Worm (Caenorhabditis elegans) whole organism, L3 larva: Measurements from ENCODE around the gene anoh-2.

ENCODE experiments used
- R02D3.7 ChIP-seq: fragments of 150-350 bp; optimal IDR thresholded peaks from 2 replicates; lab custom pipeline; 2014; ENCODE audit warnings: missing biosample characterization, missing genetic modification characterization
- ZK546.5 ChIP-seq: sonication (generic microtip); optimal IDR thresholded peaks from 2 replicates; lab custom pipeline; 2017; ENCODE audit warnings: missing biosample characterization, missing genetic modification characterization
- aly-2 ChIP-seq: fragments of 150-350 bp; optimal IDR thresholded peaks from 2 replicates; lab custom pipeline; 2014; ENCODE audit warnings: missing biosample characterization, missing genetic modification characterization
- ama-1 ChIP-seq: fragments of 150-350 bp; optimal IDR thresholded peaks from 2 replicates; lab custom pipeline; 2018
- ceh-28 ChIP-seq: fragments of 150-350 bp; optimal IDR thresholded peaks from 2 replicates; lab custom pipeline; 2014; ENCODE audit warnings: missing biosample characterization, missing genetic modification reagents, missing genetic modification characterization
- ceh-82 ChIP-seq: fragments of 150-350 bp; optimal IDR thresholded peaks from 2 replicates; lab custom pipeline; 2014; ENCODE audit warnings: missing biosample characterization, missing genetic modification characterization
- ceh-9 ChIP-seq: sonication (generic microtip); optimal IDR thresholded peaks from 2 replicates; lab custom pipeline; 2018; ENCODE audit warnings: missing biosample characterization, missing genetic modification characterization
- daf-12 ChIP-seq: fragments of 150-350 bp; optimal IDR thresholded peaks from 2 replicates; lab custom pipeline; 2014; ENCODE audit warnings: missing biosample characterization, missing genetic modification reagents, missing genetic modification characterization
- egl-27 ChIP-seq: sonication (generic microtip); optimal IDR thresholded peaks from 4 replicates; lab custom pipeline; 2017; ENCODE audit warnings: missing biosample characterization, missing genetic modification reagents, missing genetic modification characterization
- egl-5 ChIP-seq: fragments of 150-350 bp; optimal IDR thresholded peaks from 2 replicates; lab custom pipeline; 2017; ENCODE audit warnings: missing biosample characterization, missing genetic modification reagents, missing genetic modification characterization, inconsistent platforms
- elt-2 ChIP-seq: sonication (generic microtip); optimal IDR thresholded peaks from 2 replicates; lab custom pipeline; 2016; ENCODE audit warnings: missing genetic modification reagents, mild to moderate bottlenecking, missing genetic modification characterization, missing compliant biosample characterization
- elt-3 ChIP-seq, 3 experiments: fragments of 150-350 bp in 1 of 3; sonication (generic microtip) in 2 of 3; optimal IDR thresholded peaks; 2 replicates in 2 of 3; 4 replicates in 1 of 3; lab custom pipeline; 2014 to 2017; ENCODE audit warnings: missing biosample characterization in 3 of 3, missing genetic modification characterization in 3 of 3
- eor-1 ChIP-seq, 2 experiments: fragments of 150-350 bp; optimal IDR thresholded peaks; 2 replicates each; lab custom pipeline; 2014 to 2018; ENCODE audit warnings: missing biosample characterization in 2 of 2, missing genetic modification characterization in 2 of 2
- fkh-10 ChIP-seq: sonication (generic microtip); optimal IDR thresholded peaks from 2 replicates; lab custom pipeline; 2017; ENCODE audit warnings: missing biosample characterization, missing genetic modification reagents, missing genetic modification characterization
- fos-1 ChIP-seq: fragments of 150-350 bp; optimal IDR thresholded peaks from 2 replicates; lab custom pipeline; 2014; ENCODE audit warnings: missing biosample characterization, missing genetic modification characterization
- hmg-11 ChIP-seq: sonication (generic microtip); optimal IDR thresholded peaks from 2 replicates; lab custom pipeline; 2016; ENCODE audit warnings: missing genetic modification characterization, missing compliant biosample characterization
- jun-1 ChIP-seq: fragments of 150-350 bp; optimal IDR thresholded peaks from 2 replicates; lab custom pipeline; 2014; ENCODE audit warnings: missing biosample characterization, missing genetic modification reagents, missing genetic modification characterization
- lin-39 ChIP-seq: fragments of 150-350 bp; optimal IDR thresholded peaks from 2 replicates; lab custom pipeline; 2018; ENCODE audit warnings: missing biosample characterization, missing genetic modification reagents, missing genetic modification characterization
- lsy-12 ChIP-seq: sonication (generic microtip); optimal IDR thresholded peaks from 2 replicates; lab custom pipeline; 2016; ENCODE audit warnings: mild to moderate bottlenecking, missing genetic modification characterization, missing compliant biosample characterization
- mml-1 ChIP-seq: fragments of 150-350 bp; sonication (generic microtip); optimal IDR thresholded peaks from 3 replicates; lab custom pipeline; 2014; ENCODE audit warnings: missing biosample characterization, missing genetic modification characterization
- nfya-1 ChIP-seq: sonication (generic microtip); optimal IDR thresholded peaks from 2 replicates; lab custom pipeline; 2017; ENCODE audit warnings: missing genetic modification characterization, mild to moderate bottlenecking, missing compliant biosample characterization, antibody characterized with exemption, moderate library complexity; ENCODE audit not compliant: insufficient read depth
- nhr-11 ChIP-seq: fragments of 150-350 bp; optimal IDR thresholded peaks from 2 replicates; lab custom pipeline; 2014; ENCODE audit warnings: missing biosample characterization, missing genetic modification characterization
- nhr-12 ChIP-seq: fragments of 150-350 bp; optimal IDR thresholded peaks from 2 replicates; lab custom pipeline; 2014; ENCODE audit warnings: missing biosample characterization, missing genetic modification characterization
- nhr-23 ChIP-seq: fragments of 150-350 bp; optimal IDR thresholded peaks from 2 replicates; lab custom pipeline; 2014; ENCODE audit warnings: missing biosample characterization, missing genetic modification reagents, missing genetic modification characterization
- nhr-237 ChIP-seq: fragments of 150-350 bp; optimal IDR thresholded peaks from 2 replicates; lab custom pipeline; 2014; ENCODE audit warnings: missing biosample characterization, missing genetic modification characterization
- nhr-25 ChIP-seq: sonication (generic microtip); optimal IDR thresholded peaks from 2 replicates; lab custom pipeline; 2017; ENCODE audit warnings: missing biosample characterization, missing genetic modification characterization
- nhr-28 ChIP-seq: fragments of 150-350 bp; optimal IDR thresholded peaks from 2 replicates; lab custom pipeline; 2014; ENCODE audit warnings: missing biosample characterization, missing genetic modification characterization
- nhr-43 ChIP-seq: sonication (generic microtip); optimal IDR thresholded peaks from 2 replicates; lab custom pipeline; 2016; ENCODE audit warnings: mild to moderate bottlenecking, missing genetic modification characterization, missing compliant biosample characterization; ENCODE audit not compliant: poor library complexity, severe bottlenecking
- nhr-67 ChIP-seq: fragments of 150-350 bp; optimal IDR thresholded peaks from 2 replicates; lab custom pipeline; 2014; ENCODE audit warnings: missing biosample characterization, missing genetic modification characterization
- nhr-76 ChIP-seq: fragments of 150-350 bp; sonication (generic microtip); optimal IDR thresholded peaks from 5 replicates; lab custom pipeline; 2014; ENCODE audit warnings: missing biosample characterization, missing genetic modification characterization
- nhr-77 ChIP-seq: fragments of 150-350 bp; optimal IDR thresholded peaks from 2 replicates; lab custom pipeline; 2014; ENCODE audit warnings: missing biosample characterization, missing genetic modification characterization
- pha-4 ChIP-seq: fragments of 150-350 bp; optimal IDR thresholded peaks from 2 replicates; lab custom pipeline; 2014; ENCODE audit warnings: missing biosample characterization, missing genetic modification reagents, missing genetic modification characterization
- pqm-1 ChIP-seq: fragments of 150-350 bp; optimal IDR thresholded peaks from 2 replicates; lab custom pipeline; 2017; ENCODE audit warnings: missing biosample characterization, missing genetic modification characterization, inconsistent platforms
- tbx-2 ChIP-seq: sonication (generic microtip); optimal IDR thresholded peaks from 2 replicates; lab custom pipeline; 2016; ENCODE audit warnings: mild to moderate bottlenecking, missing genetic modification characterization, missing compliant biosample characterization
- unc-39 ChIP-seq: sonication (generic microtip); optimal IDR thresholded peaks from 4 replicates; lab custom pipeline; 2017; ENCODE audit warnings: missing biosample characterization, missing genetic modification characterization
- unc-62 ChIP-seq: fragments of 150-350 bp; sonication (generic microtip); optimal IDR thresholded peaks from 4 replicates; lab custom pipeline; 2014; ENCODE audit warnings: missing biosample characterization, missing genetic modification reagents, missing genetic modification characterization
- ztf-4 ChIP-seq: fragments of 150-350 bp; optimal IDR thresholded peaks from 2 replicates; lab custom pipeline; 2014; ENCODE audit warnings: missing biosample characterization, missing genetic modification characterization

anoh-2 gene

DNA sequence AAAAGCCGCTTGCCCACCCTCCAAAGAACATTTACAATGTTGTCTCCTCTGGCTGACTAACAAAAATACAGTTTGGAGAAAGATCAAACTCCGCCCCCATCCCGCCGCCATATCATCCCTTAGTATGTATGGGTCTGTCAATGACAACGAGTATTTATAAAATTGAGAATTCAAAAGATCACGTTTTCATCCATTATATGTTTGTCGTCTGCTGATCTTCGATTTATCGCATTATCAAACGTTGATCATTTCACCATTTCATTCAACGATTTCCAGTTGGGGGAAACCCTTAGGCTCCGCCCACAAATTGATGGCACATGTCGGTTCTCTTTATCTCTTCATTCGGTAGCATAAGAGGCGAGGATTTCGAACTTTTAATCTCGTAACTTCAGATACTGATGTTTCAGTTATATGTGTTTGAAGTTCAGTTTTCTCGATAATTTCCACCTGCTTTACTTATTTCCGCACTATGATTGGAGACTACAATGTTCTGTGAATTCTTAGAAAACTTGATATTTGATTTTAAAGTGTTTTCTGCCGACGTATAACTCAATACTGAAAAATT lies 43.9 kb upstream of the anoh-2 start:
- peak; percentile 23 for TF ChIP-seq tbx-2 (tag; lab: Kevin White, UChicago)
- peak; percentile 8 for TF ChIP-seq R02D3.7 (tag; lab: Kevin White, UChicago)
- no peak for TF ChIP-seq unc-39
- peak; percentile 55 to 82 (median 69) for TF ChIP-seq elt-3 (tag; optimal IDR thresholded peaks at IDR 0.05; lab: Kevin White, UChicago)
- peak; percentile 11 for TF ChIP-seq elt-2 (tag; lab: Kevin White, UChicago)
- peak; percentile 91 for TF ChIP-seq nhr-43 (tag; lab: Kevin White, UChicago)
- peak; percentile 83 for TF ChIP-seq nhr-23 (tag; lab: Kevin White, UChicago)
- TF ChIP-seq nhr-12 (tag; lab: Kevin White, UChicago): no peak
- TF ChIP-seq nhr-11 (tag; lab: Kevin White, UChicago): peak; percentile 65
- no peak for TF ChIP-seq mml-1 (tag; lab: Kevin White, UChicago)
- TF ChIP-seq unc-62 (GFP tag; lab: Kevin White, UChicago): peak; percentile 0
- TF ChIP-seq nhr-28 (tag; lab: Kevin White, UChicago): no peak
- TF ChIP-seq fkh-10 (GFP tag; lab: Kevin White, UChicago): no peak
- peak; percentile 84 for TF ChIP-seq ama-1 (lab: Kevin White, UChicago)
- TF ChIP-seq hmg-11: no peak
- TF ChIP-seq pha-4 (tag; lab: Kevin White, UChicago): peak; percentile 1
- peak; percentile 65 for TF ChIP-seq nhr-25 (tag; lab: Kevin White, UChicago)
- peak; percentile 42 for TF ChIP-seq nfya-1 (tag; lab: Kevin White, UChicago)
- peak; percentile 44 for TF ChIP-seq ztf-4 (tag; lab: Kevin White, UChicago)

DNA sequence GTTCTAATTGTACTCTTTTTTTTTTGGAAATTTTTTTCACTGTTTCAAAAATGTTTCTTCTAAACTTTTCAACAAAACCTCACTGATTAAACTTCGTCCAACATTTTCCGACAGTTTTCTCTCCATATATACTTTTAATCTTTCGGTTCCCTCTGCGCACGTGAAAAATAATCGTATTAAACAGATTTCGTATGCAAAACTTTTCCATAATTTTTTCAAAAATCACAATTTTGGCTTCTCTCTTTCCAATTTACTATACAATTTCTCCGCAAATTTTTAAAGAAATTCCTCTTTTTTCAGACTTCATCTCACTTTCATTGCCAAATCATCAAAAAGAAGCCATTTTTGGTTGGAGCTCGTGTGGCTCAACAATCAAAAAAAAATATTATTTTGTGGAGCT lies 41.8 kb upstream of the anoh-2 start, which contains the start of gene dmd-6:
Gene dmd-6 (plus strand): TSS at position 301 of the 400 bp plus-strand sequence.
- no peak for TF ChIP-seq pqm-1 (tag; lab: Kevin White, UChicago)
- TF ChIP-seq nhr-43 (tag; lab: Kevin White, UChicago): no peak
- no peak for TF ChIP-seq ZK546.5 (tag; lab: Kevin White, UChicago)
- no peak for TF ChIP-seq pha-4 (tag; lab: Kevin White, UChicago)
- TF ChIP-seq lsy-12 (tag; lab: Kevin White, UChicago): no peak
- no peak for TF ChIP-seq fkh-10 (GFP tag; lab: Kevin White, UChicago)
- TF ChIP-seq nhr-23 (tag; lab: Kevin White, UChicago): no peak
- TF ChIP-seq jun-1 (tag; lab: Kevin White, UChicago): no peak
- TF ChIP-seq unc-39: no peak
- no peak for TF ChIP-seq ceh-28 (tag; lab: Kevin White, UChicago)
- TF ChIP-seq ztf-4 (tag; lab: Kevin White, UChicago): no peak
- no peak for TF ChIP-seq hmg-11
- TF ChIP-seq aly-2: no peak
- TF ChIP-seq daf-12: no peak
- no peak for TF ChIP-seq eor-1 (tag; optimal IDR thresholded peaks at IDR 0.05; lab: Kevin White, UChicago)
- TF ChIP-seq nhr-12 (tag; lab: Kevin White, UChicago): no peak
- TF ChIP-seq mml-1 (tag; lab: Kevin White, UChicago): no peak

DNA sequence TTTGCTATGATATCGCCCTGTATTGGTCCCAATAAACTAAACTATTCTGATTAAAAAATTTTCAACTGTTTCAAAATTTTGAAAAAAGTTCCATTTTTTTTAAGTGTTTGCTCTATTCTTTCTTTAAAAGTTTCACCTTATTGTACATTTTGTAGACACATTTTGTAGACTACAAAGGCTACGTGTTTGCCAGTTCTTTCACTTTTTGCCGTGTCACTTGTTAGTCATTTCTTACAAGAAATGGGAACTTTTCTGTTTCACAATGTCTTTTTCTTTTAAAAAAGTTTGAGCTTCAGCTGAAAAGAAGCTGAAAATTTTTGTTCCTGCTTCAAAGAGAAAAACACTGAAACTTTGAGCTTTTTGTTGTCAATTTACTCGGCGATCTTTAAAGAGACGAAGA lies 41.0 kb upstream of the anoh-2 start:
- no peak for TF ChIP-seq nhr-77 (tag; lab: Kevin White, UChicago)
- TF ChIP-seq egl-27: no peak
- TF ChIP-seq nfya-1 (tag; lab: Kevin White, UChicago): no peak
- TF ChIP-seq lin-39 (tag; lab: Kevin White, UChicago): no peak
- no peak for TF ChIP-seq elt-2 (tag; lab: Kevin White, UChicago)
- TF ChIP-seq ama-1 (lab: Kevin White, UChicago): no peak
- TF ChIP-seq ceh-82 (tag; lab: Kevin White, UChicago): no peak
- no peak for TF ChIP-seq eor-1 (tag; optimal IDR thresholded peaks at IDR 0.05; lab: Kevin White, UChicago)
- no peak for TF ChIP-seq nhr-12 (tag; lab: Kevin White, UChicago)

DNA sequence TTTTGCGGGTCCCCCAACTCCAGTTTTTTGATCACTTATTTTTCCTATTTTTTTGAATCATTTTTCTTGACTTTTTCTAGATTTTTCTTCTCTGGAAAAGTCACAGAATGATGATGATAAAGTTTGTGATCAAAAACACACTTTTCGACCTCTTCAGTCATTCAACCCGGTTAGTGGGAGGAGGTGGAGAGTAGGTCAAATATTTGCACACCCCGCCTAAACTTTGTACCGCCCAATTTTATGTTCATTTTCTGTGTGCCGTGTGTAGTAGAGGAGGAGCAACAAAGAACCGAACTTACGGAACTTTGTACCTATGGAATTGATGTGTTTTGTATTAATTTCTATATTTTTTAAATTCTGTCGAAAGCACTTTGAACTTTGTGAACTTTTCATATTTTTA lies 40.6 kb upstream of the anoh-2 start:
- TF ChIP-seq pha-4 (tag; lab: Kevin White, UChicago): peak; percentile 59
- TF ChIP-seq ama-1 (lab: Kevin White, UChicago): peak; percentile 23
- no peak for TF ChIP-seq pqm-1 (tag; lab: Kevin White, UChicago)
- TF ChIP-seq elt-2 (tag; lab: Kevin White, UChicago): peak; percentile 31
- TF ChIP-seq, all 47 proteins: peak for 3

DNA sequence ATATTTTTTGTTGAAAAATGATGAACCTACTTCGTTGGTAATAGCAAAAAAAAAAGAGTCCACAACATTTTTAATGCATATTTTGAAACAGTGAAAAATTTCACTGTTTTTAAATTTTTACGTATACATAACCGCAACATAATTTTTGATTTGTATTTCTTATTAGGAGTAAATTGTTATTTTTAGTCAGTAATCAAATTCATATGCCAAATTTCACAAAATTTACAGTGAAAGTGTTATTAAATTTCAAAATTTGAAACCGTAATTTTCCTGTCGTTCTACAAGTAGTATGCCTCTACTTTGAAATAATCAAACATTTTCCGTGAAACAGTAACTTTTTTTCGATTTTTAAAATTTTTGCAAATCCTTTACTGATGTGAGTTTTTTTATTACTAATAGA lies 40.1 kb upstream of the anoh-2 start:
- TF ChIP-seq fos-1 (no peak), unc-62 (GFP tag; lab: Kevin White, UChicago) (no peak), egl-5 (tag; lab: Kevin White, UChicago) (no peak), tbx-2 (tag; lab: Kevin White, UChicago) (no peak), nhr-23 (tag; lab: Kevin White, UChicago) (no peak), daf-12 (no peak), nhr-67 (tag; lab: Kevin White, UChicago) (no peak), nhr-77 (tag; lab: Kevin White, UChicago) (no peak), nhr-12 (tag; lab: Kevin White, UChicago) (no peak), nhr-237 (tag; lab: Kevin White, UChicago) (no peak), ceh-82 (tag; lab: Kevin White, UChicago) (no peak), lin-39 (tag; lab: Kevin White, UChicago) (no peak), nhr-76 (tag; lab: Kevin White, UChicago) (no peak), nhr-28 (tag; lab: Kevin White, UChicago) (no peak), nhr-43 (tag; lab: Kevin White, UChicago) (no peak), ceh-28 (tag; lab: Kevin White, UChicago) (no peak), ceh-9 (tag; lab: Kevin White, UChicago) (no peak), pqm-1 (tag; lab: Kevin White, UChicago) (no peak)
